Fruit fly (Drosophila melanogaster) whole organism, prepupa: Measurements from ENCODE around the gene CG6659.

ENCODE experiments used
- Blimp-1 ChIP-seq: fragments of 200-800 bp; sonication (Bioruptor generic); optimal IDR thresholded peaks from 3 replicates; lab custom pipeline; 2017; ENCODE audit warnings: missing biosample characterization, missing genetic modification characterization, mild to moderate bottlenecking, moderate library complexity, missing genetic modification reagents
- CG8119 ChIP-seq: fragments of 200-800 bp; sonication (Bioruptor generic); IDR thresholded peaks from 3 replicates; pipeline ENCODE4 v1.3.6; 2022; ENCODE audit warnings: missing biosample characterization, missing genetic modification characterization
- Eip78C ChIP-seq: fragments of 200-800 bp; sonication (Bioruptor generic); peaks from one replicate; lab custom pipeline; 2016; ENCODE audit warnings: missing biosample characterization, missing genetic modification characterization
- Sox15 ChIP-seq: fragments of 200-800 bp; sonication (Bioruptor generic); optimal IDR thresholded peaks from 3 replicates; lab custom pipeline; 2016; ENCODE audit warnings: missing biosample characterization, missing genetic modification characterization
- esn ChIP-seq: fragments of 200-800 bp; sonication (Bioruptor generic); optimal IDR thresholded peaks from 2 replicates; lab custom pipeline; 2016; ENCODE audit warnings: missing biosample characterization, mild to moderate bottlenecking, missing genetic modification characterization, moderate library complexity
- spab ChIP-seq: fragments of 200-800 bp; sonication (Bioruptor generic); optimal IDR thresholded peaks from 2 replicates; lab custom pipeline; 2017; ENCODE audit warnings: missing biosample characterization, mild to moderate bottlenecking, missing genetic modification characterization, missing genetic modification reagents

dm6 chrX:18668293-18668692, 11.2 kb upstream of the CG6659 start:
- TF ChIP-seq Sox15 (GFP tag; lab: Kevin White, UChicago) (no peak), Eip78C (GFP tag; lab: Kevin White, UChicago) (no peak), Blimp-1 (GFP tag; lab: Kevin White, UChicago) (peak; percentile 27), spab (GFP tag; lab: Kevin White, UChicago) (no peak), esn (GFP tag; lab: Kevin White, UChicago) (no peak), CG8119 (no peak)
